Fruit fly (Drosophila melanogaster) whole organism: ENCODE data around the gene tutl.
A peak's percentile ranks its signal among the peaks of the same experiment; 100 is the strongest.

Source experiments
- CG8478 ChIP-seq: fragments of >200 bp; optimal IDR thresholded peaks from 2 replicates; lab custom pipeline; 2018; ENCODE audit warnings: inconsistent platforms
- Dll ChIP-seq: fragments of >200 bp; optimal IDR thresholded peaks from 2 replicates; lab custom pipeline; 2017
- EcR ChIP-seq, 2 experiments: fragments of >200 bp; optimal IDR thresholded peaks; 2 replicates each; lab custom pipeline; 2017; ENCODE audit warnings: missing biosample characterization in 2 of 2, missing genetic modification characterization in 2 of 2, missing genetic modification reagents in 2 of 2
- pan ChIP-seq: fragments of >200 bp; optimal IDR thresholded peaks from 2 replicates; lab custom pipeline; 2017
- psq ChIP-seq: fragments of >200 bp; optimal IDR thresholded peaks from 2 replicates; lab custom pipeline; 2017
- usp ChIP-seq: fragments of >200 bp; optimal IDR thresholded peaks from 2 replicates; lab custom pipeline; 2017; ENCODE audit warnings: missing biosample characterization, missing genetic modification characterization, mixed read lengths

The tutl gene

DNA sequence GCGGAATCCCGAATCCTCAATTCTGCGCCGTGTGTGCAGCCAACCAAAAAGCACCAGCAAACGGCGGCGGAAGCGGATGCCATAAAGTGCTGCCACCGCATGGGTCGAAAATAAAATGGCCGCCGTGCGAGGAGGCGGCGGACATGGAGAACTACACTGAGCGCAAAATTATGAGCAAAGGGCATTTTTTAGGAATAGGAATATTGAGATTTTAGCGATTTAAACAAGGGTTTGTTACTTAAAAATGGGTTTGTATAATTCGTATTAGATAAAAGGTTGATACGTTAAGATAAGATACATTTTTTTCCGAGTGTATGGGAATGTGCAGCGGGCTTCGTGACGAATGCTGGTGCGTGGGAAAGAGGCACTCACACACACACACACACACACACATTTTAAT lies 9.6 kb downstream of the tutl start:
- TF ChIP-seq Dll (lab: Kevin White, UChicago) = no peak
- TF ChIP-seq pan = no peak
- no peak for TF ChIP-seq CG8478 (lab: Kevin White, UChicago)
- no peak for TF ChIP-seq EcR (GFP tag; optimal IDR thresholded peaks at IDR 0.05; lab: Kevin White, UChicago)
- no peak for TF ChIP-seq usp (GFP tag; lab: Kevin White, UChicago)
- TF ChIP-seq psq (lab: Kevin White, UChicago) = no peak

DNA sequence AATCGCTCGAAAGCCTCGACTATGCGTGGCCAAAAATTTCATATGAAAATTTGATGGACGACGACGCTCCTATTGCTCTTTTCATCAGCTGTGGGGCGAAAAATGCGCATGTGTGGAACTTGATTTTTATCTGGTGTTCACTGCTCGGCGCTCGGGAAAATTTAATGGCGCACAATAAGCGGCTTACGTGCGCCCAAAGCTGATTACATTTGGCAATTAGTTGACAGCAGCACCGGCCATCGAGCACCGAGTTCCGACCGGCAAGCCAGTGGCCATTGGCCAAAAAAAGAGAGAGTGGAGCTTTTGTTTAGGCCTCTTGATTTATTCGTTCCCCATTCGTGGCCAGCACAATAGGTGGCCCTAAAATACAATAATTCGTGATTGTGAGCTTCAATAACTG lies 12.7 kb downstream of the tutl start:
- TF ChIP-seq pan (no peak), EcR (GFP tag; optimal IDR thresholded peaks at IDR 0.05; lab: Kevin White, UChicago) (no peak), psq (lab: Kevin White, UChicago) (no peak), usp (GFP tag; lab: Kevin White, UChicago) (no peak), CG8478 (lab: Kevin White, UChicago) (no peak), Dll (lab: Kevin White, UChicago) (no peak)

DNA sequence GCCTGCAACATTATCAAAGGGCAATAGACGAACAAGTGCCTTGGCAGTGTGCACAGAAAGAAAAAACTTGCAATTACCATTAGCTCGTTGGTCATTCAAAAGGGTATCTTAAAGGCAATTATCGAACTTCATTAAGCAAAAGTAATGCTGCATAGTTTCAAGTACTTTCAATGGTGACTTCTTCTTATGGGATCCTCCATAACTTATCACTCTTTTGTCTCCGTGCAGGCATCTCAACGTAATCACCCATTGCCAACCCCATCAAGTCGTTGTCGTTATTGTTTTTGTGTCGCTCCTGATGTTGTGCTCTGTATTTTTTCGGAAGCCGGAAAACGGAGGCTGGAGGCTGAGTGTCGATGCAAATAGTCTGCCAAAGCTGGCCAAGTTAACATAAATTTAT lies 13.9 kb downstream of the tutl start:
- no peak for TF ChIP-seq pan
- TF ChIP-seq usp (GFP tag; lab: Kevin White, UChicago) = no peak
- TF ChIP-seq Dll (lab: Kevin White, UChicago) = no peak
- no peak for TF ChIP-seq EcR (GFP tag; optimal IDR thresholded peaks at IDR 0.05; lab: Kevin White, UChicago)
- TF ChIP-seq CG8478 (lab: Kevin White, UChicago) = no peak
- TF ChIP-seq psq (lab: Kevin White, UChicago) = no peak

DNA sequence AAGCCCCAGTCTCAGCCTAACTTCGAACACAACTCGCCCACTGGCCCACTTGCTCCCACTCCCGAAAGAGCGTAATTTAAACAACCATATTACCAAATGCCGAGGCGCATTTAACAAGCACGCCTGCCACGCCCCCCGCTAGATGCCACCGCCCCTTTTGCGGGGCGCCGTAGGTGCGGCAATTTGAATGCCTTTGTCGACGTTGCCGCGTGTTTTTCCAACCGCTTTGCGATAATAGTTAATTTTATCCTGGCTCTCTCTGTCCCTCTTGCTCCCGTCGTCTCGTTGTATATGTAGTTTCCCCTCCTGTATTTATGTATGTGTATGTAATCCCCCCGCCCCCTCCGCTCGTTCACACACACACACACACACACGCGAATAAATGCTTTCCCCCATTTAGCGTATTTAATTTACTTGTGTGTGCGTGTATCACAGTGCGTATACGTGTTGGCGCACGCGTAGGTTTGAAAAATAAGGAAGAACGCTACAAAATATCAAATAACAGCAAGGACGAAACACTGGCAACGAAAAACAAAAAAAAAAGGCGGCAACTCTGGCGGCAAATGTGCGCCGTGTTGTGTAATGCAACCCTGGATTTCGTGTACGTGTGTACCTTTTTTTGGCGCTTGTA lies 27.2 kb downstream of the tutl start:
- TF ChIP-seq EcR (GFP tag; optimal IDR thresholded peaks at IDR 0.05; lab: Kevin White, UChicago) = no peak

DNA sequence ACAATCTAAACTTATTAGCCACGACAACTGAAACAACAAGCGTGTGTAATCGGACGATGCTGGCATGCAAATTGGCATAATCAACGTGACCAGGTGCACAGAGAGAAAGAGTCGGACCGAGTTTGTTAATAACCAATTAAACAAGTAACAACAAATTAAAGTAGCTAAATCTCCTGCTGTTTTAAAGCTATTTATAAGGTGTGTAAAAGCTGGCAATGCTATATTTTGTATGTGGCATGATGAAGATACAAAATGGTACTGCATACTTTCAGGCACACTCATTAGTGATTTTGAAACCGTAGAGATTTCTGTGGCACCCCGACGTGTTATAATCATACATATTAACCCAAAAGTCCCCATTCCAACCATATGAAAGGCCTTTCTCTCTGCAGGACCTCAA lies 35.0 kb downstream of the tutl start:
- TF ChIP-seq psq (lab: Kevin White, UChicago) = no peak
- no peak for TF ChIP-seq EcR (GFP tag; optimal IDR thresholded peaks at IDR 0.05; lab: Kevin White, UChicago)
- no peak for TF ChIP-seq pan

DNA sequence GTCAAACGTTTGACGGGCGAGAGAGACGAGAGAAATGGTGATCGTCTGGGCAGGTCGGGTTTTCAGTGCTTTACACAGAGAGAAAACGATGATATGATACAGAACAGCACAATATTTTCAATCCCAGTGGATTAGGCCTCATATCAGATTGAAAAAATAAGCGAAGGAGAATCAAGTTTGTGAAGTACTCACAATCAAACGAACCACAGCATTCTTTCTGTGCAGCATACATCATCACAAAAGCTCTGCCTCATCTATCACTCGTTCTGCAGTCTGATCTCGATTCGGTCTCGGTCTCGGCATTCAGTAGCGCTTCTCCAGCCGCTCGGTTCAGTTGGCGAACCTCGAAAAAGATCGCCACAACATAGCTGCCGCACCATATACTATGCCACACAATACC lies 41.3 kb downstream of the tutl start, which contains the start of gene bdl:
Gene bdl (plus strand): TSS at position 301 of the 400 bp plus-strand sequence.
- TF ChIP-seq usp (GFP tag; lab: Kevin White, UChicago) (no peak), psq (lab: Kevin White, UChicago) (no peak), pan (no peak), CG8478 (lab: Kevin White, UChicago) (no peak)

DNA sequence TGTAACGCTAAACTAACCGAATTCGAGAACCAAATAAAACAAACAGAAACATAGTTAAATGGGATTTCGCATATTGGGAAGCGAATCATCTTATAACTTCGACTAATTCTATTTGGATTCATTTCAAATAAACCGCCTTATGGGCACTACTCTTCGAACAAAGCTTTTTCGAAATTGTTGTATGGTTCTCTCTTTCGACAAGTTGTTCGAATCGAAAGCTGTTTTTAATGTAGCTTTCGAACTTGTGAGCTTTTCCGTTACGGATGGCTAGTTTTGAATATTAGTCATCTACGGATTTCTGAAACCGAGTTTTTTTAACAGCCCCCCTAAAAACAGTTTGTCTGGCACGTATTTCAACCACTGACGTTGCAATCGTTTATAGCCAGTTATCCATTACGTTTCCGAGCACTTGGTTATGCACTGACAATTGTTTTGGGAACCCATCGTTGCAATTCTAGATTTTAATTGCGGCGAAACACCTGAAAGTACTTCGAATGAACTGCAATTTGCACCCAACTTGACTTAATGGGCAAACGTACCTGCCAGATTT lies 48.9 kb downstream of the tutl start:
- TF ChIP-seq Dll (lab: Kevin White, UChicago) = no peak
- no peak for TF ChIP-seq usp (GFP tag; lab: Kevin White, UChicago)
- no peak for TF ChIP-seq psq (lab: Kevin White, UChicago)
- TF ChIP-seq pan = no peak
- no peak for TF ChIP-seq EcR (GFP tag; optimal IDR thresholded peaks at IDR 0.05; lab: Kevin White, UChicago)
- no peak for TF ChIP-seq CG8478 (lab: Kevin White, UChicago)

DNA sequence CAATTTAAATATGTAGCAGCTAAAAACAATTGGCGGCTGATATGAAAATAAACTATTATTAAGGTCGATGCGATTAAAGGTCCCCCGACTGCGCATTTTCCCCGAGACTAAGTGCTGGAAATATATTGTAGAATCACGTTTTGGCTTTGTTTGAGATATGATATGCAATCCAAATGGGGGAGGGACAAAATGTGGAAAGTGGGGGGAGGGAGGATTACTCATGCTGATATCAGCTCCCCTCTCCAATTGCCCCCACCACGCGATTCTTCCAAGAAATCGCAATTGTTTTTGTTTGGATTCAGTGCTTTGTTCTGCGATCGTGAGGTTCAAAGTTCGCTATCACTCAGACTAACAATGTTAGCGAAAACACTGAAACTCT lies 49.6 kb downstream of the tutl start:
- TF ChIP-seq CG8478 (lab: Kevin White, UChicago) = no peak
- no peak for TF ChIP-seq Dll (lab: Kevin White, UChicago)
- no peak for TF ChIP-seq pan
- no peak for TF ChIP-seq psq (lab: Kevin White, UChicago)
- TF ChIP-seq EcR (GFP tag; optimal IDR thresholded peaks at IDR 0.05; lab: Kevin White, UChicago) = no peak
- TF ChIP-seq usp (GFP tag; lab: Kevin White, UChicago) = no peak

DNA sequence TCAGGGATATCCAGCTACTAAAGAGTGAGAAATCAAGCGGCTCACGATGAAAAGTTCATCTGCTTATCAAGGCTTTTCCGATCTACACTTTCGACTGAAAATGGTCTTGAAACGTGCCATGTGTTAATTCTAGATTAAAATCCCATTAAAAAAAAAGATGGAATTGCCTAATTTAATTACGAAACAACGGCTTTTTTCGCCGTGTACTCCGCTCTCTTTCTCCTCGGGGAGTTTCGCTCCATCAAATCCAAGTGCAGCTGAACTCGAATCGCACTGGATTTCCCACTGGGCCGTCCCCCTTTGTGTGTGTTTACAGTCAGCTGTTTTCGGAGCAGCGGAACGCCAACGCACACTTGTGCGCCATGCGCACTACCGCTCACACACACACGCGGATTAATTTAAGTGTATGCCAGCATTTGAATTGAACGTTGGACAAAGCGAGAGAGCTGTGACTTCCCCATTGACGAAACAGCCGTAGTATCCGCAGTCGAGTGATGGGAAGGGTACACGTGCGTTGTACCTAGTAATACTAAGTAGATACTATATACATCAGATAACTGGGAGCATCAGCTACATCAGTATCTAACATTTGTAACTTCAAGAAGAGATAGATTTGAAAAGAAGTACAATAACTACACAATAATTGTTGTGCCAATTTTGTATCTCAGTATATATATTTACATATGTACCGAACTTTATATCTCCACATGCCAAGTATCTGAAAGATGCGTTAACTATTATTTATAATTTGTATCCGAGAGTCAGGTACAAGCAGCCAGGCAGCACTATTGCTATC lies 50.2 kb downstream of the tutl start:
- peak; percentile 45 for TF ChIP-seq CG8478 (lab: Kevin White, UChicago)
- peak; percentile 91 for TF ChIP-seq pan
- peak in 1 of 2 experiments; percentile 40 for TF ChIP-seq EcR (GFP tag; optimal IDR thresholded peaks at IDR 0.05; lab: Kevin White, UChicago)
- no peak for TF ChIP-seq Dll (lab: Kevin White, UChicago)

DNA sequence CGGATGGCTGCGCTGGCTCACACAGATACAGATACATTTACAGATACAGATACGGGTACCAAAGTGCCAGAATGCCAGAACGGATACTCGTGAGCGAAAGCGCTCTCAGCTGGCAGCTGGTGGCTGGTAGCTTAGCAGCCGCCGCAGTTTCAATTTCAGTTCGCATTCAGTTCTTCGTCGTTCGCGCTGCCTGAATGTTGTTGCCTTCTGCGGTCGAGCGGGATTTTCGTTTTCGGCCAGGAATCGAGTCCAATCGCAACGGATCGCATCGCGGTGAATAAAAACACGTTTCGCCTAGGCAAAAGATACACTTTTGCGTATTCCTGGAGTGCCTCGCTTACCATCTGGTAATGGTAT lies 50.8 kb downstream of the tutl start, which contains the start of gene Atet:
Gene Atet (plus strand): TSS at position 156 of the 357 bp plus-strand sequence.
- no peak for TF ChIP-seq EcR (GFP tag; optimal IDR thresholded peaks at IDR 0.05; lab: Kevin White, UChicago)
- TF ChIP-seq Dll (lab: Kevin White, UChicago) = no peak
- no peak for TF ChIP-seq usp (GFP tag; lab: Kevin White, UChicago)
- TF ChIP-seq psq (lab: Kevin White, UChicago) = no peak
- no peak for TF ChIP-seq pan
- TF ChIP-seq CG8478 (lab: Kevin White, UChicago) = no peak

DNA sequence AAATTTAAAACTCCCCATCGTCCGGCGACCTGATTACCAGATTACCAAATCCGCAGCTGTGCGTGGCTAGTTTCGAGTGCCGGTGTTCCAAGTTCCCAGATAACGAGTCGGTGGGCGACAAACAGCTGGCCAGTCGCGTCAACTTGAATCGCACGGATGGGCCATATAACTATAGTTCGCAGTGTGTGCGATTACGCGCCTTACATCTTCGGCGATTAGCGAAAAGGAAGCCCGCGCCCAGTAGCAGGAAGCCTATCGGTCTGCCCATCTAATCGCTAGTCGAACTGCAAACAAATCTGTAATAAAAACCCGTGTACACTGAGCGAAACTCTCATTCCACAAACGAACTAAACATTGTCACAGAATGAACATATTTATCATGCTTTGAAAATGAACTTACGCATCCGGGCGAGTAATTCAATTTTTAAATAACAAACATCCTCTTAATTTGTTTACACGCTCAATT lies 52.1 kb downstream of the tutl start:
- TF ChIP-seq psq (lab: Kevin White, UChicago) (no peak), Dll (lab: Kevin White, UChicago) (no peak), EcR (GFP tag; optimal IDR thresholded peaks at IDR 0.05; lab: Kevin White, UChicago) (no peak), pan (no peak), usp (GFP tag; lab: Kevin White, UChicago) (no peak), CG8478 (lab: Kevin White, UChicago) (no peak)

DNA sequence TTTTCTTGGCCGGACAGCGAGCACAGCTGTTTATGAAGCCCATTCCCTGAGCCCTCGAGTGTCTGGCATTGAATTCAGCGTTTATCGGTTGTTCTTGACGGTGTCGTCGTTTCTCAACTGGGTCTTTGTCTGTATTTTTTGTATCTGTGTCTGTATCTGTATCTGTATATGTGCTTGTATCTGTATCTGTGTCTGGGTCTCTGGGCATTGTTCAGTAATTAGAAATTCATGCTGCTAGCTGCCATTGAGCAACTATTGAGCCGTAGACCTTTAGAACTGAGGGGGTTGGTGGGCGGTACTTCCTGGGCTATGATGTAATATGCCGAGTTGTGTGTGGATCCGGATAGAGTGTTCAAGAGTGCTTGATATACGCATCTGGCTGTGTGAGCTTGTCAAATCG lies 53.0 kb downstream of the tutl start:
- TF ChIP-seq psq (lab: Kevin White, UChicago) = no peak
- TF ChIP-seq EcR (GFP tag; optimal IDR thresholded peaks at IDR 0.05; lab: Kevin White, UChicago) = no peak
- no peak for TF ChIP-seq Dll (lab: Kevin White, UChicago)
- TF ChIP-seq usp (GFP tag; lab: Kevin White, UChicago) = no peak
- TF ChIP-seq pan = no peak
- no peak for TF ChIP-seq CG8478 (lab: Kevin White, UChicago)
